Fruit fly (Drosophila melanogaster) Kc167 (cell line): ENCODE measurements around the gene AstA-R1.

ENCODE experiments used
- Myc ChIP-seq: fragments of >200 bp; optimal IDR thresholded peaks from 2 replicates; lab custom pipeline; 2017; ENCODE audit warnings: missing external identifiers
- Sin3A ChIP-seq: fragments of >200 bp; optimal IDR thresholded peaks from 2 replicates; lab custom pipeline; 2018; ENCODE audit warnings: missing external identifiers
- h ChIP-seq: fragments of >200 bp; optimal IDR thresholded peaks from 3 replicates; lab custom pipeline; 2018; ENCODE audit warnings: missing external identifiers
- insv ChIP-seq: fragments of >200 bp; optimal IDR thresholded peaks from 3 replicates; lab custom pipeline; 2018; ENCODE audit warnings: missing external identifiers
- psq ChIP-seq: fragments of >200 bp; optimal IDR thresholded peaks from 2 replicates; lab custom pipeline; 2017; ENCODE audit warnings: missing external identifiers
- ttk ChIP-seq: sonication (Bioruptor generic); optimal IDR thresholded peaks from 2 replicates; lab custom pipeline; 2017; ENCODE audit warnings: missing external identifiers

AstA-R1 gene

DNA sequence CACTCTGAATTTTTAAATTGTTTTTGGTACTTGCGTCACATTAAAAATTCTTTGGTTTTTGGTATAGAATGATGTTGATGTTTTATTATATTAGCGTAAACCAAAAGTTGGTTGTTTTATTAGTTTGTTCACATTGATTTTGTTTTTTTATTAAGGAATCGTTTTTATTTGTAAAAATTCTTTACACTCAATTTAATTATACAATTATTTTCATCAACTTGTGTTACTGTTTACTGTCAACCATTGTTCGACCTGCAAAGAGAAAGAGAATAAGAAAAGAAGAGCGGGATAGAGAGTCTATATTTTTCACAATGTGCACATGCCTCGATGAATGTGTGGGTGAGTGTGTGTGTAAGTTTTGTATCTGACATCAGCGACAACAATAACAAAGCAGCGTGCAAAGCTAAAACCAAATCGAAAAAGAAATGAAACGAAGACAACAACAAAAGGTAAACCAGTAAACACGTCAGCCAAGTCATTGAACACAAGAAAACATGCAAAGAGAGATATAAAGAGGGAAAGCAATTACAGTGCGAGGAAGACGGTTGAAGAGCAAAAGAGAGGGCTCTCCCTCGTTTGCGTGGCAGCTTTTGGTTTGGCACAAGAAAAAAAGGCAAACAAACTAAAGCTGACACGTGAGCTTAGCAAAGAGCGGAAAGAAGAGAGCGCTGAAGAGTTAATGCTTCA, 102.3 kb downstream of the AstA-R1 start:
- no peak for TF ChIP-seq h (lab: Kevin White, UChicago)
- TF ChIP-seq ttk (lab: Kevin White, UChicago) = no peak
- no peak for TF ChIP-seq insv (lab: Kevin White, UChicago)
- no peak for TF ChIP-seq Sin3A
- no peak for TF ChIP-seq Myc
- TF ChIP-seq psq (lab: Kevin White, UChicago) = no peak

DNA sequence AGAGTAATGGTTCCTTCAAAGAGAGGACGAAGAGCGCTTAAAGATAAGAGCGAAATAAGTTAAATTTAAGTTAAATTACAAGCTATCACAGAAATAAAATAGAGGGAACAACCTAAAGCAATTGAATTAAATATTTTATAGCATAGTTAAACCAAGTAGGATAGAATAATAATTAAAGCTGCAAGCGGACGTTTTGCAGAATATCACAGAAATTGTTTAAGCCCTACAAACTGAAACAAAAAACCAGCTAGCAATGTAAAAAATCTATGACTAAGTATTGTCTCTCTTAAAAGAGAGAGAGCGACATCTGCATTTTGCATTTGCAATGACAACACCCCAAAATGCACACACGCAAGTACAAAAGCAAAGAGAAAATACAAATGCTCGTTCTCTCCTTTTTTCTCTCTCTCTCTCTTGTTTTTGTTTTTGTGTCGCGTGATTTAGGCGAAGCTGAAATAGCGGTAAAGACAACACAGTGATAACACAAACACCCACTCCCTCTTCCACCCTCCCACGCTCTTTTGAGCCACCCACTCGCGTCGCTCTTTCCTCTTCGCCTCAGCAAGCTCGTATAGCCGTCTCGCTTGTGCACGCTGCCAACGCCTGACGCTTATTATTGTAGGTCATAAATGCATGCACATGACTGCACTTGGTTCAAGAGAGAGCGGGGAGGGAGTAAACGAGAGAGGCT, 103.0 kb downstream of the AstA-R1 start:
- TF ChIP-seq psq (lab: Kevin White, UChicago) (no peak), insv (lab: Kevin White, UChicago) (no peak), Sin3A (no peak), h (lab: Kevin White, UChicago) (no peak), Myc (no peak), ttk (lab: Kevin White, UChicago) (no peak)

dm6 chrX:3677847-3678411, 103.6 kb downstream of the AstA-R1 start:
- TF ChIP-seq Myc = no peak
- no peak for TF ChIP-seq ttk (lab: Kevin White, UChicago)
- no peak for TF ChIP-seq psq (lab: Kevin White, UChicago)
- TF ChIP-seq h (lab: Kevin White, UChicago) = no peak
- no peak for TF ChIP-seq Sin3A
- TF ChIP-seq insv (lab: Kevin White, UChicago) = no peak

dm6 chrX:3679921-3680702, 105.8 kb downstream of the AstA-R1 start:
- no peak for TF ChIP-seq ttk (lab: Kevin White, UChicago)
- TF ChIP-seq Sin3A = no peak

dm6 chrX:3680703-3681270, 106.5 kb downstream of the AstA-R1 start:
- TF ChIP-seq h (lab: Kevin White, UChicago) = no peak
- TF ChIP-seq Myc = no peak
- no peak for TF ChIP-seq insv (lab: Kevin White, UChicago)
- no peak for TF ChIP-seq psq (lab: Kevin White, UChicago)
- no peak for TF ChIP-seq ttk (lab: Kevin White, UChicago)
- no peak for TF ChIP-seq Sin3A

- TF ChIP-seq h (lab: Kevin White, UChicago) (no peak), psq (lab: Kevin White, UChicago) (no peak)
These were observed 107.6 kb downstream of the AstA-R1 start for dm6 chrX:3681729-3682482.

DNA sequence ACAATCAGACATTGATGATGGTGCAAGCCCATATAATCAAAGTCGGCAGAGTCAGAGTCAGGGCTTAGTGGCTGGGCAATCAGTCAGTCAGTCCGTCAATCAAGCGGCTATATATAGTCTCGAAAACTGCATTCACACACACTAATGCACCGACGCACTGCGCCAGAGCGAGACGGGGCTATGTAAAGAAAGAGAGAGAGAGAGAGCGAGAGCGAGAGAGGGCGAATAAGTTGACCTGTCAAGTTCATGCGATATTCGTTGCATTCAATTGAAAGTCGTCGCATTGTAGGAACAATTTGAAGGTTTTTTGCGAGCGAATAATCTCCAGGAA, 108.1 kb downstream of the AstA-R1 start:
- no peak for TF ChIP-seq psq (lab: Kevin White, UChicago)
- TF ChIP-seq insv (lab: Kevin White, UChicago) = no peak
- no peak for TF ChIP-seq Sin3A
- TF ChIP-seq h (lab: Kevin White, UChicago) = no peak
- TF ChIP-seq Myc = no peak

DNA sequence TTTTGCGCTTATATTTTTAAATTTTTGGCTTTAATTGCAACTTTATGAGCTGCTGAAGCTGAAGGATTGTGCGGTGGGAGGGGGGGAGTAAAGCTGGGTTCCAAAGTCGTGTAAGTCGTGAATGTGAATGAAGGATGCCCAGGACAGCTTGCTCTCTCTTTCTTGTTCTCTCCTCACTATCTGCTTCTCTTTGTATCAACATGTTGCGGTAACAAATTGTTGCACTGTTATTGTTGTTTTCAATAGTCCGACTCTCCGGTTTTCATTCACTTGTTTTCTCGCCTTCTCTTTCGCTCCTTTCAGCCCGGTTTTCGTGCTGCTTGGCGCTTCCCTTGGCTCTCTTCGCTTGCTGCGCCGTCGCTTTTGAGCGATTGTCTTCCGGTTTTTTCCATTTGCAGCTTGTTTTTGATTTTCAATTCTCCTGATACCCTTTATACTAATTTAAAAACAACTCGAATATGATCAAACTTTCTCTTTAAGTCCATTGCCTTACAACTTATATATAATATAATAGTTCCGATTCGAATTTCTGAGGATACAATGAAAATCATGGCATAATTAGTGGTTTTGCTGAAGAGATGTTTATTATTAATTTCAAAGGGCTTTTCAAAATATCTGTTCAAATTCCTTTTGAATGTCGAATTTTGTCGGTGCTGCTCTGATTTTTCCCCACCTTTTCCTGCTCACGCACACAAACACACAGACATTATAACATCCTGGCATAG, 110.6 kb downstream of the AstA-R1 start:
- TF ChIP-seq psq (lab: Kevin White, UChicago) (no peak), Myc (no peak), h (lab: Kevin White, UChicago) (no peak), Sin3A (no peak), insv (lab: Kevin White, UChicago) (no peak), ttk (lab: Kevin White, UChicago) (no peak)

DNA sequence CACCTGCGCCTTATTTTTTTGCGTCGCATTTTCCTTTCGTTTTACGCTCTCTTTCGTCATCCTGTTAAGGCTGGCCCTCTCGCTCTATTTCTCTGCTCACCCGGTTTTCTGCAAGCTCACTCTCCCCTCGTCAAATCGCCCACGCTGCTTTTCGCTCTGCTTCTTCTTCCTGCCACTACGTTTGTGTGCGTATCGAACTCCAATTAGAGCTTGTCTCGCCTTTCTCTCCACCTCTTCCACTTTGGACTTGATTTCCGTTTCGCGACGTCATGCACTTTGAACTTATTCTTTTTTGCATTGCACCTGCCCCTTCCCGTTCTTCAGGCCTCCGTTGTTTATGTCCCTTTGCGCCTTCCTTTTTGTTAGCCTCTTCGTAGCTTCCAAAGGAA, 111.2 kb downstream of the AstA-R1 start:
- no peak for TF ChIP-seq insv (lab: Kevin White, UChicago)
- no peak for TF ChIP-seq Myc
- no peak for TF ChIP-seq Sin3A
- TF ChIP-seq h (lab: Kevin White, UChicago) = no peak
- no peak for TF ChIP-seq ttk (lab: Kevin White, UChicago)
- TF ChIP-seq psq (lab: Kevin White, UChicago) = no peak

DNA sequence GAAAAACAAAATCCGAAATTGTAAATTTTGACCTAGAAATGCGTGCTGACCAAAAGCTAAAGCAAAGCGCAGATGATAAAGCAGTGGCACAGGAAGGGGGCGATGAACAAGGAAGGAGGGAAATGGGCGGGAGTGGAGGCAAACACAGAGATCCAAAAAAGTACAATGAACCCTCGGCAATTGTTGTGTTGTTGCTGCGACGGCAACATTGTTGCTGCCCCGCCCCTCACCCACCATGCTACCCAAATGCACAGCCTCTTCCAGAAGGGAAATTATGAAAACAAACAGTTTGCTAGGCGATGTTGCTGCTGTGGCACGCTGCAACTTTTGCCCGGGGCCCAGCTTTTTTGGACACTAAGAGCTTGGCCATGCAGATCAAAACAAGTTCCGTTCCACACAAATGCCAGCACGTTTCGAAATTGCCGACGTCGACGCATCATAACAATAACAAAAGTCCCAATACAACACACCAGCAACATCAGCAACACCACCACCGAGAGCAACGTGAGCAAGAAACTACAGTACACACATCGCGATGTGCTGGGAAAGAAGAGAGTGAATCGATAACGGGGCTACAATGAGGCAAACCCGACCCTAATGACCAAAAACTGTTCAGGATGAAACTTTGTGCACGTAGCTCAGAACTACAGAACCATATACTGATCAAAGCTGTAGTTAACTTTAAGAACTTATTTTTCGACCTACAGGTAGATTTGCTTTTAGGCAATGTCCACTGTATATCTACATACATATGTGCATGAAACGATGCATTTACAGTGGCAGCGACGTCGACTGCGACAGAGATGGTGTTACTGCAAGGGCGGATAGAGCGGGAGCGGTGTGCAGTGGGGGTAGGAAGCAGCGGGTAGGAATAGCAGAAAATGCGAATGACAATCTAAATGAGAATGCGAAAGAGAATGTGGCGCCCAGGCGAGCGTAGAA, 112.4 kb downstream of the AstA-R1 start:
- TF ChIP-seq h (lab: Kevin White, UChicago) (no peak), insv (lab: Kevin White, UChicago) (no peak), Myc (no peak), Sin3A (no peak), psq (lab: Kevin White, UChicago) (no peak), ttk (lab: Kevin White, UChicago) (no peak)
